Worm (Caenorhabditis elegans) whole organism, early embryonic: ENCODE measurements around the gene ZK666.11.

Experiments used
- B0310.2 ChIP-seq: sonication (generic microtip); optimal IDR thresholded peaks from 2 replicates; lab custom pipeline; 2016; ENCODE audit warnings: mild to moderate bottlenecking, missing genetic modification characterization, missing compliant biosample characterization
- F13C5.2 ChIP-seq: sonication (generic microtip); optimal IDR thresholded peaks from 2 replicates; lab custom pipeline; 2017; ENCODE audit warnings: mild to moderate bottlenecking, missing genetic modification characterization, inconsistent platforms, missing compliant biosample characterization
- aly-1 ChIP-seq: sonication (generic microtip); optimal IDR thresholded peaks from 2 replicates; lab custom pipeline; 2016; ENCODE audit warnings: missing genetic modification characterization, missing compliant biosample characterization
- ama-1 ChIP-seq: fragments of 150-350 bp; optimal IDR thresholded peaks from 2 replicates; lab custom pipeline; 2014
- ceh-13 ChIP-seq: fragments of 200-800 bp; sonication (Bioruptor generic); optimal IDR thresholded peaks from 2 replicates; lab custom pipeline; 2018; ENCODE audit warnings: mild to moderate bottlenecking, missing genetic modification characterization, missing compliant biosample characterization
- ceh-36 ChIP-seq: sonication (generic microtip); optimal IDR thresholded peaks from 2 replicates; lab custom pipeline; 2016; ENCODE audit warnings: missing genetic modification characterization, inconsistent platforms, missing compliant biosample characterization
- ets-7 ChIP-seq: sonication (generic microtip); optimal IDR thresholded peaks from 2 replicates; lab custom pipeline; 2016; ENCODE audit warnings: missing genotype, missing genetic modification characterization, missing compliant biosample characterization
- flt-1 ChIP-seq: fragments of 200-800 bp; sonication (Bioruptor generic); IDR thresholded peaks from 2 replicates; pipeline ENCODE4 v1.3.6; 2022; ENCODE audit warnings: missing genetic modification characterization, missing compliant biosample characterization
- hmbx-1 ChIP-seq: sonication (generic microtip); optimal IDR thresholded peaks from 2 replicates; lab custom pipeline; 2016; ENCODE audit warnings: mild to moderate bottlenecking, missing genetic modification characterization, missing compliant biosample characterization
- hmg-4 ChIP-seq: fragments of 200-800 bp; sonication (Bioruptor generic); optimal IDR thresholded peaks from 2 replicates; lab custom pipeline; 2018; ENCODE audit warnings: mild to moderate bottlenecking, missing genetic modification characterization, missing compliant biosample characterization
- hnd-1 ChIP-seq: sonication (generic microtip); optimal IDR thresholded peaks from 2 replicates; lab custom pipeline; 2016; ENCODE audit warnings: missing genetic modification characterization, missing compliant biosample characterization
- pes-1 ChIP-seq: fragments of 200-800 bp; sonication (Bioruptor generic); IDR thresholded peaks from 2 replicates; pipeline ENCODE4 v1.3.6; 2022; ENCODE audit warnings: missing genetic modification reagents, missing genetic modification characterization, missing compliant biosample characterization
- scrt-1 ChIP-seq: fragments of 200-800 bp; sonication (Bioruptor generic); IDR thresholded peaks from 2 replicates; pipeline ENCODE4 v1.3.6; 2022; ENCODE audit warnings: missing genetic modification characterization, missing compliant biosample characterization
- sea-1 ChIP-seq: fragments of 200-800 bp; sonication (Bioruptor generic); conservative IDR thresholded peaks from 2 replicates; pipeline ENCODE4 v1.3.6; 2022; ENCODE audit warnings: missing genetic modification characterization, missing compliant biosample characterization
- tbx-11 ChIP-seq: fragments of 200-800 bp; sonication (Bioruptor generic); IDR thresholded peaks from 2 replicates; pipeline ENCODE4 v1.3.6; 2022; ENCODE audit warnings: missing genetic modification characterization, missing compliant biosample characterization
- tbx-37 ChIP-seq: fragments of 200-800 bp; sonication (Bioruptor generic); conservative IDR thresholded peaks from 2 replicates; pipeline ENCODE4 v1.3.6; 2022; ENCODE audit warnings: missing genetic modification reagents, missing genetic modification characterization, missing compliant biosample characterization
- tra-4 ChIP-seq: sonication (generic microtip); optimal IDR thresholded peaks from 2 replicates; lab custom pipeline; 2017; ENCODE audit warnings: missing genetic modification characterization, missing compliant biosample characterization

Gene ZK666.11

ce11 chrII:10502491-10503063 is 20.3 kb downstream of the ZK666.11 start, which contains the start of gene myrf-1:
myrf-1 (minus strand) TSS chrII:10502541.
- TF ChIP-seq B0310.2 (tag; lab: Kevin White, UChicago) (no peak), hmg-4 (GFP tag; lab: Kevin White, UChicago) (peak; percentile 86), scrt-1 (GFP tag; lab: Robert Waterston, UW) (0 out of 2 replicates have a peak, but pooled peaks have one; percentile 45), ceh-36 (tag; lab: Kevin White, UChicago) (peak; percentile 18), hnd-1 (tag; lab: Kevin White, UChicago) (no peak), F13C5.2 (tag; lab: Kevin White, UChicago) (peak; percentile 69), flt-1 (GFP tag; lab: Robert Waterston, UW) (peak; percentile 55; the same call in 1 of the 2 replicates), pes-1 (GFP tag; lab: Robert Waterston, UW) (no peak)

ce11 chrII:10504729-10505128 is 22.4 kb downstream of the ZK666.11 start:
- TF ChIP-seq hmbx-1 (tag; lab: Kevin White, UChicago): no peak
- peak; percentile 72 for TF ChIP-seq hmg-4 (GFP tag; lab: Kevin White, UChicago)

- TF ChIP-seq hmg-4 (GFP tag; lab: Kevin White, UChicago) (peak; percentile 18), tbx-37 (no peak), ama-1 (lab: Kevin White, UChicago) (no peak), aly-1 (tag; lab: Kevin White, UChicago) (no peak), sea-1 (no peak)
Measured at ce11 chrII:10505949-10506348, 23.6 kb downstream of the ZK666.11 start.

DNA sequence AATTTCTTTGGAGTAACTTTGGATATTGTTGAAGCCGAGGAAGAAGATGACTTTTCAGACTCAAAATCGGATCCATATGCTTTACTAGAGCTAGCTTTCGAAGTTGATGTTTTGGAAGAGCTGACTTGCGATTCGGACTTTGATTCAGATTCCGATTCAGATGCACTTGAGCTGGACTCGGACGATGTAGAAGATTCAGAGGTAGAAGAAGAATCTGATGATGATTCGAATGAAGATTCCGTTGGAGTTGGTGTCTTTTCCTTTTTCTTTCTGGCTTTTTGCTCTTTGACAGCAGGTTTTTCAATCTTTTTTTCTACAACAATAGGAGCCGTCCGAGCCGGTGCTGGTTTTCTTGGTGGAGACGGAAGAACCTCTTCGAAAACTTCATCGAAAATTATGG is 25.6 kb downstream of the ZK666.11 start:
- TF ChIP-seq tra-4 (no peak), ets-7 (tag; lab: Kevin White, UChicago) (no peak), ama-1 (lab: Kevin White, UChicago) (no peak), sea-1 (no peak), B0310.2 (tag; lab: Kevin White, UChicago) (no peak), tbx-37 (no peak), hmg-4 (GFP tag; lab: Kevin White, UChicago) (no peak), flt-1 (GFP tag; lab: Robert Waterston, UW) (no peak), aly-1 (tag; lab: Kevin White, UChicago) (no peak), hnd-1 (tag; lab: Kevin White, UChicago) (no peak), scrt-1 (GFP tag; lab: Robert Waterston, UW) (no peak), ceh-13 (GFP tag; lab: Kevin White, UChicago) (no peak), tbx-11 (no peak), ceh-36 (tag; lab: Kevin White, UChicago) (no peak), F13C5.2 (tag; lab: Kevin White, UChicago) (no peak), pes-1 (GFP tag; lab: Robert Waterston, UW) (no peak), hmbx-1 (tag; lab: Kevin White, UChicago) (no peak)

DNA sequence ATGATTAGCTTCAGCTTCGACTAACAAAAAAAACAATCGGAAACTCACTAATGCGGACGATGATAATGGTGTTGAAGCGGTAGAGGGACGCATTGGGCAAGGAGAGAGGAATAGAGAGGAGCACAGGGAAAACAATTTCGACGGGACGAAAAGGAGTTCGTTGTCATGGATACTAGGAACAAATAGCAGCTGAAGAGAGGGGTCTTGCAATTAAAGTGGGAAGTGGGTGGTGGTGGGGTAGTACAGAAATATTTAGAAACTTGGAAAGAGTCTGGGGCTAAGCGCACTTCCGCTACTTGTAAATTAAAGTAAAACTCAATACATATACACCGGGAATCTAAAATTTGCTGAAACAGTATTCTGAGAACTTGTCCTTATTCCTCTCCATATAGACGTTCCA is 27.4 kb downstream of the ZK666.11 start, which contains the start of gene F59B10.2:
F59B10.2 (minus strand) TSS at position 101 of the 400 bp plus-strand sequence.
- TF ChIP-seq B0310.2 (tag; lab: Kevin White, UChicago): no peak
- no peak for TF ChIP-seq tra-4
- TF ChIP-seq hmg-4 (GFP tag; lab: Kevin White, UChicago): no peak
- no peak for TF ChIP-seq F13C5.2 (tag; lab: Kevin White, UChicago)
- TF ChIP-seq scrt-1 (GFP tag; lab: Robert Waterston, UW): no peak
- TF ChIP-seq ets-7 (tag; lab: Kevin White, UChicago): no peak
- no peak for TF ChIP-seq hnd-1 (tag; lab: Kevin White, UChicago)
- TF ChIP-seq ceh-36 (tag; lab: Kevin White, UChicago): no peak
- no peak for TF ChIP-seq ama-1 (lab: Kevin White, UChicago)
- no peak for TF ChIP-seq tbx-37
- no peak for TF ChIP-seq tbx-11
- no peak for TF ChIP-seq flt-1 (GFP tag; lab: Robert Waterston, UW)
- TF ChIP-seq hmbx-1 (tag; lab: Kevin White, UChicago): no peak

- TF ChIP-seq flt-1 (GFP tag; lab: Robert Waterston, UW): no peak
- TF ChIP-seq aly-1 (tag; lab: Kevin White, UChicago): no peak
- TF ChIP-seq ama-1 (lab: Kevin White, UChicago): no peak
- TF ChIP-seq hmg-4 (GFP tag; lab: Kevin White, UChicago): no peak
- no peak for TF ChIP-seq tbx-11
- TF ChIP-seq scrt-1 (GFP tag; lab: Robert Waterston, UW): no peak
- TF ChIP-seq hnd-1 (tag; lab: Kevin White, UChicago): no peak
- TF ChIP-seq tbx-37: no peak
- TF ChIP-seq pes-1 (GFP tag; lab: Robert Waterston, UW): no peak
- no peak for TF ChIP-seq B0310.2 (tag; lab: Kevin White, UChicago)
- TF ChIP-seq ceh-36 (tag; lab: Kevin White, UChicago): no peak
- no peak for TF ChIP-seq hmbx-1 (tag; lab: Kevin White, UChicago)
- no peak for TF ChIP-seq sea-1
- no peak for TF ChIP-seq ets-7 (tag; lab: Kevin White, UChicago)
- no peak for TF ChIP-seq tra-4
Measured at ce11 chrII:10510242-10510641, 27.9 kb downstream of the ZK666.11 start, which contains the start of gene F59B10.3. F59B10.3 (plus strand) TSS chrII:10510542.

ce11 chrII:10513377-10513776 is 31.1 kb downstream of the ZK666.11 start:
- no peak for TF ChIP-seq sea-1
- TF ChIP-seq aly-1 (tag; lab: Kevin White, UChicago): no peak
- no peak for TF ChIP-seq hmbx-1 (tag; lab: Kevin White, UChicago)
- no peak for TF ChIP-seq tbx-37
- no peak for TF ChIP-seq ets-7 (tag; lab: Kevin White, UChicago)
- TF ChIP-seq tbx-11: no peak
- TF ChIP-seq flt-1 (GFP tag; lab: Robert Waterston, UW): no peak
- no peak for TF ChIP-seq ama-1 (lab: Kevin White, UChicago)
- TF ChIP-seq scrt-1 (GFP tag; lab: Robert Waterston, UW): no peak
- TF ChIP-seq ceh-13 (GFP tag; lab: Kevin White, UChicago): no peak
- no peak for TF ChIP-seq tra-4
- no peak for TF ChIP-seq hnd-1 (tag; lab: Kevin White, UChicago)
- TF ChIP-seq pes-1 (GFP tag; lab: Robert Waterston, UW): no peak
- TF ChIP-seq F13C5.2 (tag; lab: Kevin White, UChicago): no peak
- TF ChIP-seq B0310.2 (tag; lab: Kevin White, UChicago): no peak
- TF ChIP-seq hmg-4 (GFP tag; lab: Kevin White, UChicago): no peak
- TF ChIP-seq ceh-36 (tag; lab: Kevin White, UChicago): no peak
